Fruit fly (Drosophila melanogaster): ENCODE data around the gene CG14434.

The CG14434 gene

dm6 chrX:6875773-6876172 is 8.8 kb upstream of the CG14434 start (continued):
- TF ChIP-seq CG10543 (GFP tag; optimal IDR thresholded peaks at IDR 0.05) (no peak), zf30C (GFP tag; optimal IDR thresholded peaks at IDR 0.05) (no peak), CG2116 (GFP tag; optimal IDR thresholded peaks at IDR 0.05) (peak; percentile 47), CG14860 (GFP tag; IDR thresholded peaks at IDR 0.05; ENCODE audit: partially characterized antibody) (0 out of 3 replicates have a peak, but pooled peaks have one; percentile 26), org-1 (GFP tag; optimal IDR thresholded peaks at IDR 0.05) (no peak), Doc3 (GFP tag; IDR thresholded peaks at IDR 0.05; ENCODE audit: partially characterized antibody) (peak; percentile 31; the same call in 1 of the 3 replicates), inv (GFP tag; IDR thresholded peaks at IDR 0.05; ENCODE audit: partially characterized antibody) (0 out of 2 replicates have a peak, but pooled peaks have one; percentile 34), Hr78 (GFP tag; optimal IDR thresholded peaks at IDR 0.05) (no peak), CG42726 (GFP tag; IDR thresholded peaks at IDR 0.05; ENCODE audit: partially characterized antibody) (peak; percentile 77; the same call in 1 of the 2 replicates), Sry-β (GFP tag; optimal IDR thresholded peaks at IDR 0.05) (no peak), CG13123 (GFP tag; optimal IDR thresholded peaks at IDR 0.05) (no peak), amos (GFP tag; IDR thresholded peaks at IDR 0.05; ENCODE audit: partially characterized antibody) (peak; percentile 61), CG11247 (GFP tag; IDR thresholded peaks at IDR 0.05) (no peak), CG17361 (GFP tag; IDR thresholded peaks at IDR 0.05) (no peak), CG7556 (GFP tag; optimal IDR thresholded peaks at IDR 0.05) (no peak), ato (GFP tag; IDR thresholded peaks at IDR 0.05; ENCODE audit: partially characterized antibody) (0 out of 2 replicates have a peak, but pooled peaks have one; percentile 22), CG11456 (GFP tag; IDR thresholded peaks at IDR 0.05) (no peak), gcm (GFP tag; optimal IDR thresholded peaks at IDR 0.05) (no peak), CG18262 (tag; optimal IDR thresholded peaks at IDR 0.05) (no peak), hbn (GFP tag; IDR thresholded peaks at IDR 0.05; ENCODE audit: partially characterized antibody) (peak; percentile 38; the same call in 1 of the 2 replicates), Dref (GFP tag; IDR thresholded peaks at IDR 0.05) (peak; percentile 53), zen2 (GFP tag; IDR thresholded peaks at IDR 0.05; ENCODE audit: partially characterized antibody) (peak; percentile 49; the same call in 1 of the 3 replicates), kay (GFP tag; optimal IDR thresholded peaks at IDR 0.05) (no peak), nerfin-2 (GFP tag; IDR thresholded peaks at IDR 0.05; ENCODE audit: partially characterized antibody) (peak; percentile 23; the same call in 1 of the 2 replicates), fru (optimal IDR thresholded peaks at IDR 0.05) (no peak), CG11504 (tag; optimal IDR thresholded peaks at IDR 0.05) (no peak), Opbp (GFP tag; IDR thresholded peaks at IDR 0.05; ENCODE audit: partially characterized antibody) (peak; percentile 63; the same call in 2 of the 3 replicates), CG9797 (GFP tag; optimal IDR thresholded peaks at IDR 0.05) (no peak), NC2β (GFP tag; optimal IDR thresholded peaks at IDR 0.05) (no peak), sug (tag; optimal IDR thresholded peaks at IDR 0.05) (no peak), CG2678 (tag; optimal IDR thresholded peaks at IDR 0.05) (no peak), CG7271 (tag; optimal IDR thresholded peaks at IDR 0.05) (no peak), Bgb (GFP tag; IDR thresholded peaks at IDR 0.05; ENCODE audit: partially characterized antibody) (0 out of 2 replicates have a peak, but pooled peaks have one; percentile 38), dmrt11E (tag; optimal IDR thresholded peaks at IDR 0.05) (no peak), scrt (GFP tag; optimal IDR thresholded peaks at IDR 0.05) (no peak), wor (GFP tag; IDR thresholded peaks at IDR 0.05) (no peak), gem (tag; optimal IDR thresholded peaks at IDR 0.05) (no peak), pnt (GFP tag; optimal IDR thresholded peaks at IDR 0.05) (no peak), Chrac-16 (GFP tag; optimal IDR thresholded peaks at IDR 0.05) (no peak), CG17829 (tag; optimal IDR thresholded peaks at IDR 0.05) (peak; percentile 7), br (optimal IDR thresholded peaks at IDR 0.05) (no peak), caup (GFP tag; optimal IDR thresholded peaks at IDR 0.05; ENCODE audit: severe bottlenecking) (no peak), chinmo (GFP tag; IDR thresholded peaks at IDR 0.05; ENCODE audit: partially characterized antibody) (0 out of 4 replicates have a peak, but pooled peaks have one; percentile 61), Dll (GFP tag; IDR thresholded peaks at IDR 0.05; ENCODE audit: partially characterized antibody) (peak; percentile 60; the same call in 2 of the 4 replicates), Bteb2 (GFP tag; optimal IDR thresholded peaks at IDR 0.05) (no peak)
